Worm (Caenorhabditis elegans) whole organism, young adult: Measurements from ENCODE around the gene C48B4.10.
A peak's percentile ranks its signal among the peaks of the same experiment; 100 is the strongest.

Experiments
- B0035.1 ChIP-seq: sonication (generic microtip); optimal IDR thresholded peaks from 2 replicates; lab custom pipeline; 2016; ENCODE audit warnings: missing genetic modification characterization, mild to moderate bottlenecking, missing compliant biosample characterization, missing genotype, missing genetic modification reagents
- F39B2.1 ChIP-seq: fragments of 200-800 bp; sonication (Bioruptor generic); IDR thresholded peaks from 2 replicates; pipeline ENCODE4 v1.3.6; 2022; ENCODE audit warnings: missing genetic modification reagents, missing genetic modification characterization, missing compliant biosample characterization
- F52B5.7 ChIP-seq: sonication (generic microtip); optimal IDR thresholded peaks from 2 replicates; lab custom pipeline; 2016; ENCODE audit warnings: mild to moderate bottlenecking, missing genetic modification characterization, missing compliant biosample characterization
- K11D2.4 ChIP-seq: fragments of 200-800 bp; sonication (Bioruptor generic); IDR thresholded peaks from 2 replicates; pipeline ENCODE4 v1.3.6; 2022; ENCODE audit warnings: missing genetic modification reagents, missing genetic modification characterization, missing compliant biosample characterization
- K12H6.12 ChIP-seq: fragments of 200-800 bp; sonication (Bioruptor generic); optimal IDR thresholded peaks from 2 replicates; lab custom pipeline; 2018; ENCODE audit warnings: mild to moderate bottlenecking, missing genetic modification characterization, missing compliant biosample characterization
- aptf-2 ChIP-seq: fragments of 200-800 bp; sonication (Bioruptor generic); conservative IDR thresholded peaks from 2 replicates; pipeline ENCODE4 v1.3.6; 2022; ENCODE audit warnings: missing genetic modification reagents, missing genetic modification characterization, missing compliant biosample characterization
- bed-1 ChIP-seq: fragments of 200-800 bp; sonication (Bioruptor generic); IDR thresholded peaks from 2 replicates; pipeline ENCODE4 v1.3.6; 2022; ENCODE audit warnings: missing genetic modification reagents, missing genetic modification characterization, missing compliant biosample characterization
- cebp-1 ChIP-seq, 2 experiments: fragments of 200-800 bp in 1 of 2; sonication (Bioruptor generic) in 1 of 2; sonication (generic microtip) in 1 of 2; IDR thresholded peaks in 1 of 2; optimal IDR thresholded peaks in 1 of 2; 2 replicates each; pipeline versions ENCODE4 v1.3.6 to Lab custom; 2017 to 2022; ENCODE audit warnings: missing compliant biosample characterization in 2 of 2, missing genetic modification characterization in 2 of 2, mild to moderate bottlenecking in 1 of 2, missing genetic modification reagents in 1 of 2, moderate library complexity in 1 of 2
- cebp-2 ChIP-seq: fragments of 200-800 bp; sonication (Bioruptor generic); IDR thresholded peaks from 2 replicates; pipeline ENCODE4 v1.3.6; 2022; ENCODE audit warnings: missing genetic modification characterization, missing compliant biosample characterization
- chd-7 ChIP-seq: sonication (generic microtip); optimal IDR thresholded peaks from 2 replicates; lab custom pipeline; 2016; ENCODE audit warnings: mild to moderate bottlenecking, missing genetic modification characterization, moderate library complexity, missing compliant biosample characterization
- efl-1 ChIP-seq: fragments of 150-350 bp; optimal IDR thresholded peaks from 2 replicates; lab custom pipeline; 2014; ENCODE audit warnings: missing biosample characterization, missing genetic modification reagents, missing genetic modification characterization
- ets-4 ChIP-seq: fragments of 200-800 bp; sonication (Bioruptor generic); optimal IDR thresholded peaks from 2 replicates; lab custom pipeline; 2018; ENCODE audit warnings: mild to moderate bottlenecking, missing genetic modification characterization, missing compliant biosample characterization
- gei-17 ChIP-seq: fragments of 200-800 bp; sonication (Bioruptor generic); optimal IDR thresholded peaks from 2 replicates; lab custom pipeline; 2018; ENCODE audit warnings: mild to moderate bottlenecking, missing genetic modification characterization, missing compliant biosample characterization
- hlh-26 ChIP-seq: fragments of 200-800 bp; sonication (Bioruptor generic); conservative IDR thresholded peaks from 2 replicates; pipeline ENCODE4 v1.3.6; 2022; ENCODE audit warnings: missing genetic modification reagents, missing genetic modification characterization, missing compliant biosample characterization
- hrde-1 ChIP-seq: sonication (generic microtip); optimal IDR thresholded peaks from 2 replicates; lab custom pipeline; 2016; ENCODE audit warnings: missing genetic modification characterization, mild to moderate bottlenecking, missing compliant biosample characterization, moderate library complexity, missing genotype, missing genetic modification reagents, borderline replicate concordance
- let-526 ChIP-seq: fragments of 200-800 bp; sonication (Bioruptor generic); IDR thresholded peaks from 2 replicates; pipeline ENCODE4 v1.3.6; 2022; ENCODE audit warnings: missing genetic modification reagents, missing genetic modification characterization, missing compliant biosample characterization
- lin-26 ChIP-seq: fragments of 200-800 bp; sonication (Bioruptor generic); IDR thresholded peaks from 2 replicates; pipeline ENCODE4 v1.3.6; 2022; ENCODE audit warnings: missing genetic modification reagents, missing genetic modification characterization, missing compliant biosample characterization
- lin-35 ChIP-seq, 3 experiments: fragments of 150-350 bp in 2 of 3; sonication (generic microtip) in 1 of 3; optimal IDR thresholded peaks; 2 replicates each; lab custom pipeline; 2014 to 2018; ENCODE audit warnings: missing biosample characterization in 3 of 3, missing genetic modification characterization in 3 of 3, missing genetic modification reagents in 3 of 3
- madf-10 ChIP-seq: sonication (generic microtip); optimal IDR thresholded peaks from 2 replicates; lab custom pipeline; 2016; ENCODE audit warnings: mild to moderate bottlenecking, missing genetic modification characterization, missing compliant biosample characterization
- madf-3 ChIP-seq: fragments of 200-800 bp; sonication (Bioruptor generic); IDR thresholded peaks from 2 replicates; pipeline ENCODE4 v1.3.6; 2022; ENCODE audit warnings: missing genetic modification reagents, missing genetic modification characterization, missing compliant biosample characterization
- madf-6 ChIP-seq: fragments of 200-800 bp; sonication (Bioruptor generic); IDR thresholded peaks from 2 replicates; pipeline ENCODE4 v1.3.6; 2022; ENCODE audit warnings: missing genetic modification reagents, missing genetic modification characterization, missing compliant biosample characterization
- mxl-1 ChIP-seq: sonication (generic microtip); optimal IDR thresholded peaks from 2 replicates; lab custom pipeline; 2016; ENCODE audit warnings: missing genetic modification characterization, missing compliant biosample characterization
- nfya-2 ChIP-seq: fragments of 200-800 bp; sonication (Bioruptor generic); IDR thresholded peaks from 2 replicates; pipeline ENCODE4 v1.3.6; 2022; ENCODE audit warnings: missing genetic modification reagents, missing genetic modification characterization, missing compliant biosample characterization
- nhr-27 ChIP-seq: fragments of 200-800 bp; sonication (Bioruptor generic); optimal IDR thresholded peaks from 2 replicates; lab custom pipeline; 2018; ENCODE audit warnings: mild to moderate bottlenecking, missing genetic modification characterization, moderate library complexity, missing compliant biosample characterization
- pbrm-1 ChIP-seq: fragments of 200-800 bp; sonication (Bioruptor generic); IDR thresholded peaks from 2 replicates; pipeline ENCODE4 v1.3.6; 2022; ENCODE audit warnings: missing genetic modification reagents, missing genetic modification characterization, missing compliant biosample characterization
- snpc-1.3 ChIP-seq: sonication (generic microtip); optimal IDR thresholded peaks from 2 replicates; lab custom pipeline; 2017; ENCODE audit warnings: missing genetic modification characterization, mild to moderate bottlenecking, missing compliant biosample characterization, antibody characterized with exemption, moderate library complexity, missing genotype, missing genetic modification reagents; ENCODE audit not compliant: insufficient read depth
- tlf-1 ChIP-seq: fragments of 200-800 bp; sonication (Bioruptor generic); optimal IDR thresholded peaks from 2 replicates; lab custom pipeline; 2018; ENCODE audit warnings: mild to moderate bottlenecking, missing genetic modification characterization, missing compliant biosample characterization
- unc-62 ChIP-seq: fragments of 150-350 bp; optimal IDR thresholded peaks from 2 replicates; lab custom pipeline; 2014; ENCODE audit warnings: missing biosample characterization, missing genetic modification reagents, missing genetic modification characterization
- ztf-26 ChIP-seq: sonication (generic microtip); optimal IDR thresholded peaks from 2 replicates; lab custom pipeline; 2017; ENCODE audit warnings: missing genetic modification characterization, missing compliant biosample characterization
- ztf-28 ChIP-seq: fragments of 200-800 bp; sonication (Bioruptor generic); IDR thresholded peaks from 2 replicates; pipeline ENCODE4 v1.3.6; 2022; ENCODE audit warnings: missing genetic modification reagents, missing genetic modification characterization, missing compliant biosample characterization
- ztf-6 ChIP-seq: fragments of 200-800 bp; sonication (Bioruptor generic); IDR thresholded peaks from 2 replicates; pipeline ENCODE4 v1.3.6; 2022; ENCODE audit warnings: missing genetic modification reagents, missing genetic modification characterization, missing compliant biosample characterization

Gene C48B4.10

ce11 chrIII:9564410-9564809 lies at the start of gene C48B4.10:
C48B4.10 (minus strand) TSS chrIII:9564510.
- TF ChIP-seq lin-26 (GFP tag; lab: Robert Waterston, UW) (no peak), pbrm-1 (GFP tag; lab: Robert Waterston, UW) (no peak), nfya-2 (no peak), madf-6 (0 out of 2 replicates have a peak, but pooled peaks have one; percentile 12), let-526 (no peak)
- TF ChIP-seq, all 124 proteins: peak for 1

DNA sequence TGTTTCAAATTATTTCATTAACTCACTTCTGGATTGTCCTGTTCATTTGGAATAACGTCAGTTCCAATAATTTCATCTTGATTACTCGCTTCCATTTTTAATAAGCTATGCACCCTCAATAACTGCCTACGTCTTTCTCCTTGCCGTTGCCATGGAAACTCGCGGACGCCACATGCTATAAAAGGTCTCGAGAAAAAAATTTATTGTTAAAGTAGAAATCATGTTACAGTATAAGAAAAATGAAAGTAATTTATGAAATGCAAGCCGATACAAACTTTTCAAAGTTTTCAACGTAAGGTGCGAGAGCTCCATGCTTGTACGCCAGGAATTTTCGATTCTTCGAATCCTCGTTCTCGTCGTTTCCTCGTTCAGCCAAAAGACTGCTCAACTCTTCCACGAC lies 47.8 kb upstream of the C48B4.10 start, which contains the start of gene bbs-4:
bbs-4 (minus strand) TSS at position 101 of the 400 bp plus-strand sequence.
- TF ChIP-seq lin-35 (GFP tag; optimal IDR thresholded peaks at IDR 0.05; lab: Kevin White, UChicago): no peak
- TF ChIP-seq snpc-1.3 (tag; lab: Kevin White, UChicago): no peak
- no peak for TF ChIP-seq madf-3 (GFP tag; lab: Robert Waterston, UW)
- no peak for TF ChIP-seq nhr-27 (tag; lab: Kevin White, UChicago)
- TF ChIP-seq ets-4 (GFP tag; lab: Kevin White, UChicago): no peak
- no peak for TF ChIP-seq ztf-6 (GFP tag; lab: Robert Waterston, UW)
- no peak for TF ChIP-seq nfya-2
- TF ChIP-seq B0035.1 (tag; lab: Kevin White, UChicago): no peak

- TF ChIP-seq unc-62 (GFP tag; lab: Kevin White, UChicago) (no peak), mxl-1 (tag; lab: Kevin White, UChicago) (no peak), tlf-1 (GFP tag; lab: Kevin White, UChicago) (no peak), F39B2.1 (GFP tag; lab: Robert Waterston, UW) (no peak), K12H6.12 (no peak), F52B5.7 (no peak)
Observed at ce11 chrIII:9608650-9609049, 44.3 kb upstream of the C48B4.10 start, which contains the start of gene clec-161. clec-161 (minus strand) TSS chrIII:9608750.

ce11 chrIII:9600645-9601044 lies 36.3 kb upstream of the C48B4.10 start, which contains the start of gene F58A4.2:
F58A4.2 (minus strand) TSS chrIII:9600745.
- TF ChIP-seq bed-1: no peak
- peak; percentile 26 for TF ChIP-seq efl-1

DNA sequence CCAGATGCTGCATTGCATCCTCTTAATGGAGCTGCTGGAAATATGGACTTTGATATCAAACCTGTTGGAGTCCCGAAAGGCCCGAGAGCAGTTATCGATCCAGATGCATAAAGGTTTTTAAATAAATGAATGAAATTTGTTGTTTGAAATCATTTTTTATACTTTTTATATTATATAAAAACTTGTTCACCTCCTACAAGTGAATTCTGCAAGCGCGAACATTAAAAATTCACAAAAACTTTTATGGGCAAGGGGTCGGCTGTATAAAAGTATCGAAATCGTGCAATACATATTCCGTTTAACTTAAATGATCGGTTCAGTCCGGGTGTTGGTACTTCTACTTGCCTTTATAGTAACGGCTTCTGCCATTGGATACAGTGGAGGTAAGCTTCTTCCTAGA lies 33.9 kb upstream of the C48B4.10 start, which contains the start of gene F58A4.1:
F58A4.1 (plus strand) TSS at position 301 of the 400 bp plus-strand sequence.
- TF ChIP-seq ztf-28 (GFP tag; lab: Robert Waterston, UW): no peak
- no peak for TF ChIP-seq cebp-2
- TF ChIP-seq hlh-26 (GFP tag; lab: Robert Waterston, UW): no peak
- TF ChIP-seq F52B5.7: no peak
- no peak for TF ChIP-seq K11D2.4 (GFP tag; lab: Robert Waterston, UW)
- TF ChIP-seq aptf-2: no peak
- no peak for TF ChIP-seq ztf-26 (tag; lab: Kevin White, UChicago)
- TF ChIP-seq cebp-1 (GFP tag; IDR thresholded peaks at IDR 0.05; lab: Robert Waterston, UW): no peak
- no peak for TF ChIP-seq cebp-1 (tag; optimal IDR thresholded peaks at IDR 0.05; lab: Kevin White, UChicago)
- TF ChIP-seq madf-10: no peak
- no peak for TF ChIP-seq chd-7
- TF ChIP-seq hrde-1 (tag; lab: Kevin White, UChicago): no peak
- TF ChIP-seq gei-17: no peak
- TF ChIP-seq, all 124 proteins: peak for 0
